Fruit fly (Drosophila melanogaster) whole organism, embryonic: Measurements from ENCODE around the gene CG14054.

Experiments used
- ATbp ChIP-seq: fragments of 200-800 bp; sonication (Bioruptor generic); optimal IDR thresholded peaks from 2 replicates; lab custom pipeline; 2017; ENCODE audit warnings: missing biosample characterization, mild to moderate bottlenecking, missing genetic modification characterization, missing genetic modification reagents
- Atf-2 ChIP-seq: fragments of 200-800 bp; sonication (Bioruptor generic); optimal IDR thresholded peaks from 2 replicates; lab custom pipeline; 2016; ENCODE audit warnings: missing biosample characterization, missing genetic modification characterization
- BEAF-32 ChIP-seq: fragments of 200-800 bp; sonication (Bioruptor generic); optimal IDR thresholded peaks from 3 replicates; lab custom pipeline; 2017; ENCODE audit warnings: missing biosample characterization, missing genetic modification characterization, mild to moderate bottlenecking, moderate library complexity, missing genetic modification reagents
- CG10366 ChIP-seq: fragments of 200-800 bp; sonication (Bioruptor generic); IDR thresholded peaks from 2 replicates; pipeline ENCODE4 v1.3.6; 2022; ENCODE audit warnings: missing biosample characterization, missing genetic modification characterization
- CG11560 ChIP-seq: fragments of 200-800 bp; sonication (Bioruptor generic); IDR thresholded peaks from 3 replicates; pipeline ENCODE4 v1.3.6; 2022; ENCODE audit warnings: missing biosample characterization, missing genetic modification characterization
- CG11695 ChIP-seq: fragments of 200-800 bp; sonication (Bioruptor generic); IDR thresholded peaks from 3 replicates; pipeline ENCODE4 v1.3.6; 2022; ENCODE audit warnings: missing biosample characterization, missing genetic modification characterization
- CG13775 ChIP-seq: fragments of 200-800 bp; sonication (Bioruptor generic); optimal IDR thresholded peaks from 3 replicates; lab custom pipeline; 2017; ENCODE audit warnings: missing biosample characterization, mild to moderate bottlenecking, missing genetic modification characterization
- CG14441 ChIP-seq: fragments of 200-800 bp; sonication (Bioruptor generic); IDR thresholded peaks from 2 replicates; pipeline ENCODE4 v1.3.6; 2022; ENCODE audit warnings: missing biosample characterization, missing genetic modification characterization
- CG14667 ChIP-seq: fragments of 200-800 bp; sonication (Bioruptor generic); IDR thresholded peaks from 2 replicates; pipeline ENCODE4 v1.3.6; 2022; ENCODE audit warnings: missing biosample characterization, missing genetic modification characterization
- CG16815 ChIP-seq: fragments of 200-800 bp; sonication (Bioruptor generic); optimal IDR thresholded peaks from 3 replicates; lab custom pipeline; 2017; ENCODE audit warnings: missing biosample characterization, mild to moderate bottlenecking, missing genetic modification characterization
- CG18011 ChIP-seq: fragments of 200-800 bp; sonication (Bioruptor generic); optimal IDR thresholded peaks from 2 replicates; lab custom pipeline; 2017; ENCODE audit warnings: missing biosample characterization, missing genetic modification characterization, mild to moderate bottlenecking, moderate library complexity, missing genotype
- CG18599 ChIP-seq: fragments of 200-800 bp; sonication (Bioruptor generic); optimal IDR thresholded peaks from 3 replicates; lab custom pipeline; 2017; ENCODE audit warnings: missing biosample characterization, missing genetic modification characterization, mild to moderate bottlenecking, moderate library complexity, missing genetic modification reagents
- CG3281 ChIP-seq: fragments of 200-800 bp; sonication (Bioruptor generic); optimal IDR thresholded peaks from 3 replicates; lab custom pipeline; 2017; ENCODE audit warnings: missing biosample characterization, mild to moderate bottlenecking, missing genetic modification characterization
- CG3407 ChIP-seq: fragments of 200-800 bp; sonication (Bioruptor generic); optimal IDR thresholded peaks from 2 replicates; lab custom pipeline; 2018; ENCODE audit warnings: missing biosample characterization, mild to moderate bottlenecking, missing genetic modification characterization
- CG34376 ChIP-seq: fragments of 200-800 bp; sonication (Bioruptor generic); optimal IDR thresholded peaks from 2 replicates; lab custom pipeline; 2018; ENCODE audit warnings: missing biosample characterization, mild to moderate bottlenecking, missing genetic modification characterization
- CG4328 ChIP-seq: fragments of 200-800 bp; sonication (Bioruptor generic); optimal IDR thresholded peaks from 3 replicates; lab custom pipeline; 2017; ENCODE audit warnings: missing biosample characterization, missing genetic modification reagents, missing genetic modification characterization
- CG4730 ChIP-seq: fragments of 200-800 bp; sonication (Bioruptor generic); IDR thresholded peaks from 2 replicates; pipeline ENCODE4 v1.3.6; 2022; ENCODE audit warnings: missing biosample characterization, missing genetic modification characterization
- CG6813 ChIP-seq: fragments of 200-800 bp; sonication (Bioruptor generic); optimal IDR thresholded peaks from 2 replicates; lab custom pipeline; 2017; ENCODE audit warnings: missing biosample characterization, missing genetic modification characterization, mild to moderate bottlenecking, moderate library complexity, missing genetic modification reagents
- CG7928 ChIP-seq: fragments of 200-800 bp; sonication (Bioruptor generic); optimal IDR thresholded peaks from 2 replicates; lab custom pipeline; 2017; ENCODE audit warnings: missing biosample characterization, mild to moderate bottlenecking, missing genetic modification characterization
- CG9437 ChIP-seq: fragments of 200-800 bp; sonication (Bioruptor generic); optimal IDR thresholded peaks from 2 replicates; lab custom pipeline; 2018; ENCODE audit warnings: missing biosample characterization, mild to moderate bottlenecking, missing genetic modification characterization
- CG9727 ChIP-seq: fragments of 200-800 bp; sonication (Bioruptor generic); optimal IDR thresholded peaks from 3 replicates; lab custom pipeline; 2017; ENCODE audit warnings: missing biosample characterization, mild to moderate bottlenecking, missing genetic modification characterization
- CG9797 ChIP-seq: fragments of 200-800 bp; sonication (Bioruptor generic); optimal IDR thresholded peaks from 3 replicates; lab custom pipeline; 2018; ENCODE audit warnings: missing biosample characterization, mild to moderate bottlenecking, missing genetic modification characterization
- D ChIP-seq, 2 experiments: fragments of 200-800 bp in 1 of 2; fragments of >200 bp in 1 of 2; sonication (Bioruptor generic) in 1 of 2; optimal IDR thresholded peaks; 2 replicates in 1 of 2; 3 replicates in 1 of 2; lab custom pipeline; 2017; ENCODE audit warnings: mild to moderate bottlenecking in 1 of 2, missing biosample characterization in 1 of 2, missing genetic modification characterization in 1 of 2, missing genetic modification reagents in 1 of 2
- Doc2 ChIP-seq: fragments of 200-800 bp; sonication (Bioruptor generic); IDR thresholded peaks from 2 replicates; pipeline ENCODE4 v1.3.6; 2022; ENCODE audit warnings: missing biosample characterization, missing genetic modification characterization
- Gsc ChIP-seq: fragments of 200-800 bp; sonication (Bioruptor generic); IDR thresholded peaks from 2 replicates; pipeline ENCODE4 v1.3.6; 2022; ENCODE audit warnings: missing biosample characterization, missing genetic modification characterization
- H2.0 ChIP-seq: fragments of 200-800 bp; sonication (Bioruptor generic); IDR thresholded peaks from 2 replicates; pipeline ENCODE4 v1.3.6; 2022; ENCODE audit warnings: missing biosample characterization, missing genetic modification characterization
- HmgZ ChIP-seq: fragments of 200-800 bp; sonication (Bioruptor generic); optimal IDR thresholded peaks from 2 replicates; lab custom pipeline; 2018; ENCODE audit warnings: missing biosample characterization, mild to moderate bottlenecking, missing genetic modification characterization
- Opbp ChIP-seq: fragments of 200-800 bp; sonication (Bioruptor generic); IDR thresholded peaks from 3 replicates; pipeline ENCODE4 v1.3.6; 2022; ENCODE audit warnings: missing biosample characterization, missing genetic modification characterization; ENCODE audit not compliant: partially characterized antibody
- Sin3A ChIP-seq: fragments of >200 bp; optimal IDR thresholded peaks from 2 replicates; lab custom pipeline; 2018
- abd-A ChIP-seq: fragments of 200-800 bp; sonication (Bioruptor generic); optimal IDR thresholded peaks from 3 replicates; lab custom pipeline; 2019; ENCODE audit warnings: missing biosample characterization, mild to moderate bottlenecking, missing genetic modification characterization, moderate library complexity
- ap ChIP-seq: fragments of 200-800 bp; sonication (Bioruptor generic); IDR thresholded peaks from 2 replicates; pipeline ENCODE4 v1.3.6; 2022; ENCODE audit warnings: missing biosample characterization, missing genetic modification characterization
- cwo ChIP-seq: fragments of 200-800 bp; sonication (Bioruptor generic); optimal IDR thresholded peaks from 3 replicates; lab custom pipeline; 2017; ENCODE audit warnings: missing biosample characterization, missing genetic modification characterization, mild to moderate bottlenecking, moderate library complexity, missing genetic modification reagents
- da ChIP-seq: fragments of 200-800 bp; sonication (Bioruptor generic); optimal IDR thresholded peaks from 2 replicates; lab custom pipeline; 2016; ENCODE audit warnings: missing biosample characterization, missing genetic modification characterization
- gfzf ChIP-seq: fragments of 200-800 bp; sonication (Bioruptor generic); optimal IDR thresholded peaks from 2 replicates; lab custom pipeline; 2016; ENCODE audit warnings: missing biosample characterization, mild to moderate bottlenecking, missing genetic modification characterization, moderate library complexity
- her ChIP-seq: fragments of 200-800 bp; sonication (Bioruptor generic); optimal IDR thresholded peaks from 2 replicates; lab custom pipeline; 2016; ENCODE audit warnings: missing biosample characterization, missing genetic modification characterization
- jing ChIP-seq: fragments of 200-800 bp; sonication (Bioruptor generic); optimal IDR thresholded peaks from 2 replicates; lab custom pipeline; 2018; ENCODE audit warnings: missing biosample characterization, mild to moderate bottlenecking, missing genetic modification characterization
- jumu ChIP-seq: fragments of 200-800 bp; sonication (Bioruptor generic); optimal IDR thresholded peaks from 3 replicates; lab custom pipeline; 2016; ENCODE audit warnings: missing biosample characterization, missing genetic modification characterization
- kay ChIP-seq: fragments of 200-800 bp; sonication (Bioruptor generic); optimal IDR thresholded peaks from 2 replicates; lab custom pipeline; 2016; ENCODE audit warnings: missing biosample characterization, missing genetic modification characterization
- kni ChIP-seq: fragments of 200-800 bp; sonication (Bioruptor generic); optimal IDR thresholded peaks from 3 replicates; lab custom pipeline; 2017; ENCODE audit warnings: mild to moderate bottlenecking, missing biosample characterization, missing genetic modification reagents, missing genetic modification characterization
- mam ChIP-seq: fragments of 200-800 bp; sonication (Bioruptor generic); optimal IDR thresholded peaks from 3 replicates; lab custom pipeline; 2016; ENCODE audit warnings: missing biosample characterization, missing genetic modification characterization
- nmo ChIP-seq: fragments of 200-800 bp; sonication (Bioruptor generic); optimal IDR thresholded peaks from 2 replicates; lab custom pipeline; 2018; ENCODE audit warnings: missing biosample characterization, mild to moderate bottlenecking, missing genetic modification characterization, moderate library complexity
- pita ChIP-seq: fragments of 200-800 bp; sonication (Bioruptor generic); optimal IDR thresholded peaks from 2 replicates; lab custom pipeline; 2017; ENCODE audit warnings: missing biosample characterization, mild to moderate bottlenecking, missing genetic modification characterization
- psq ChIP-seq: fragments of 200-800 bp; sonication (Bioruptor generic); optimal IDR thresholded peaks from 2 replicates; lab custom pipeline; 2017; ENCODE audit warnings: missing biosample characterization, missing genetic modification characterization
- ranshi ChIP-seq: fragments of 200-800 bp; sonication (Bioruptor generic); IDR thresholded peaks from 2 replicates; pipeline ENCODE4 v1.3.6; 2022; ENCODE audit warnings: missing biosample characterization, missing genetic modification characterization
- repo ChIP-seq: fragments of 200-800 bp; sonication (Bioruptor generic); optimal IDR thresholded peaks from 2 replicates; lab custom pipeline; 2016; ENCODE audit warnings: missing biosample characterization, missing genetic modification characterization
- sc ChIP-seq, 3 experiments: fragments of >200 bp in 2 of 3; fragments of 200-800 bp in 1 of 3; sonication (Bioruptor generic) in 1 of 3; optimal IDR thresholded peaks; 2 replicates in 2 of 3; 3 replicates in 1 of 3; lab custom pipeline; 2017; ENCODE audit warnings: mild to moderate bottlenecking in 1 of 3, missing biosample characterization in 1 of 3, missing genetic modification characterization in 1 of 3, missing genetic modification reagents in 1 of 3
- tll ChIP-seq, 2 experiments: fragments of 200-800 bp in 1 of 2; fragments of >200 bp in 1 of 2; sonication (Bioruptor generic) in 1 of 2; optimal IDR thresholded peaks; 2 replicates each; lab custom pipeline; 2017 to 2019; ENCODE audit warnings: missing biosample characterization in 2 of 2, missing genetic modification characterization in 2 of 2, mild to moderate bottlenecking in 1 of 2, moderate library complexity in 1 of 2
- toy ChIP-seq: fragments of 200-800 bp; sonication (Bioruptor generic); IDR thresholded peaks from 2 replicates; pipeline ENCODE4 v1.3.6; 2022; ENCODE audit warnings: missing biosample characterization, missing genetic modification characterization
- unpg ChIP-seq: fragments of 200-800 bp; sonication (Bioruptor generic); optimal IDR thresholded peaks from 3 replicates; lab custom pipeline; 2018; ENCODE audit warnings: missing biosample characterization, mild to moderate bottlenecking, missing genetic modification characterization, moderate library complexity
- vnd ChIP-seq: fragments of 200-800 bp; sonication (Bioruptor generic); IDR thresholded peaks from 3 replicates; pipeline ENCODE4 v1.3.6; 2022; ENCODE audit warnings: missing biosample characterization, missing genetic modification characterization; ENCODE audit not compliant: partially characterized antibody
- yki ChIP-seq: fragments of >200 bp; optimal IDR thresholded peaks from 3 replicates; lab custom pipeline; 2018

CG14054 gene

dm6 chrX:2065073-2065472 is 1.1 kb downstream of the CG14054 start, which contains the start of gene CG4281 (continued):
- TF ChIP-seq toy (GFP tag; lab: Robert Waterston, UW) = no peak
- TF ChIP-seq abd-A (tag; lab: Kevin White, UChicago) = no peak
- no peak for TF ChIP-seq Atf-2 (GFP tag; lab: Kevin White, UChicago)
- peak; percentile 22 for TF ChIP-seq CG9797
- TF ChIP-seq unpg (GFP tag; lab: Kevin White, UChicago) = no peak
- no peak for TF ChIP-seq CG18011 (GFP tag; lab: Kevin White, UChicago)
- no peak for TF ChIP-seq kni (GFP tag; lab: Kevin White, UChicago)
- no peak for TF ChIP-seq mam (GFP tag; lab: Kevin White, UChicago)
- no peak for TF ChIP-seq CG4328
- no peak for TF ChIP-seq CG14441 (GFP tag; lab: Robert Waterston, UW)
- TF ChIP-seq CG3407 = no peak
- no peak for TF ChIP-seq ap (GFP tag; lab: Robert Waterston, UW)
- TF ChIP-seq gfzf (GFP tag; lab: Kevin White, UChicago) = peak; percentile 24
- TF ChIP-seq CG6813 (GFP tag; lab: Kevin White, UChicago) = no peak
- no peak for TF ChIP-seq CG14667 (GFP tag; lab: Robert Waterston, UW)
- TF ChIP-seq da (GFP tag; lab: Kevin White, UChicago) = no peak
- no peak for TF ChIP-seq CG18599 (GFP tag; lab: Kevin White, UChicago)
- no peak for TF ChIP-seq tll (GFP tag; optimal IDR thresholded peaks at IDR 0.05; lab: Kevin White, UChicago)
- TF ChIP-seq yki = no peak
- no peak for TF ChIP-seq kay (GFP tag; lab: Kevin White, UChicago)
- no peak for TF ChIP-seq cwo (GFP tag; lab: Kevin White, UChicago)
- TF ChIP-seq ATbp = no peak
- TF ChIP-seq pita (GFP tag; lab: Kevin White, UChicago) = no peak
- no peak for TF ChIP-seq psq
- peak; percentile 91 for TF ChIP-seq vnd (GFP tag; lab: Robert Waterston, UW)
- no peak for TF ChIP-seq sc (optimal IDR thresholded peaks at IDR 0.05; lab: Kevin White, UChicago)
- TF ChIP-seq sc (GFP tag; optimal IDR thresholded peaks at IDR 0.05; lab: Kevin White, UChicago) = no peak
- peak; percentile 44 for TF ChIP-seq HmgZ (tag; lab: Kevin White, UChicago)
- TF ChIP-seq Doc2 = no peak
- no peak for TF ChIP-seq CG13775 (GFP tag; lab: Kevin White, UChicago)
- TF ChIP-seq D (optimal IDR thresholded peaks at IDR 0.05; lab: Kevin White, UChicago) = no peak
- TF ChIP-seq D (GFP tag; optimal IDR thresholded peaks at IDR 0.05; lab: Kevin White, UChicago) = no peak
- no peak for TF ChIP-seq ranshi (GFP tag; lab: Robert Waterston, UW)
- peak; percentile 88 for TF ChIP-seq BEAF-32 (GFP tag; lab: Kevin White, UChicago)
- TF ChIP-seq repo (GFP tag; lab: Kevin White, UChicago) = no peak
- TF ChIP-seq CG3281 (GFP tag; lab: Kevin White, UChicago) = no peak
- no peak for TF ChIP-seq Gsc (GFP tag; lab: Robert Waterston, UW)
- TF ChIP-seq CG7928 (GFP tag; lab: Kevin White, UChicago) = no peak
- TF ChIP-seq CG16815 (GFP tag; lab: Kevin White, UChicago) = no peak
- TF ChIP-seq CG9727 (GFP tag; lab: Kevin White, UChicago) = peak; percentile 11
- no peak for TF ChIP-seq CG11560 (tag; lab: Robert Waterston, UW)
- no peak for TF ChIP-seq CG4730 (GFP tag; lab: Robert Waterston, UW)
- TF ChIP-seq H2.0 (GFP tag; lab: Robert Waterston, UW) = no peak
- TF ChIP-seq Opbp (GFP tag; lab: Robert Waterston, UW) = peak; percentile 85
- TF ChIP-seq CG9437 (GFP tag; lab: Kevin White, UChicago) = no peak
- TF ChIP-seq CG34376 (GFP tag; lab: Kevin White, UChicago) = peak; percentile 7
- TF ChIP-seq Sin3A (lab: Kevin White, UChicago) = peak; percentile 69
- peak; percentile 9 for TF ChIP-seq nmo (GFP tag; lab: Kevin White, UChicago)
- TF ChIP-seq her (GFP tag; lab: Kevin White, UChicago) = no peak
- no peak for TF ChIP-seq CG11695 (GFP tag; lab: Robert Waterston, UW)
- TF ChIP-seq jing = no peak
- TF ChIP-seq jumu (GFP tag; lab: Kevin White, UChicago) = no peak
- TF ChIP-seq CG10366 = no peak
